Worm (Caenorhabditis elegans): Measurements from ENCODE around the gene rde-4.
"Not testable (repeated sequence)": the region's sequence is repeated elsewhere in the genome, so short reads cannot be mapped to it uniquely, and the experiment has no call there.

rde-4 gene

DNA sequence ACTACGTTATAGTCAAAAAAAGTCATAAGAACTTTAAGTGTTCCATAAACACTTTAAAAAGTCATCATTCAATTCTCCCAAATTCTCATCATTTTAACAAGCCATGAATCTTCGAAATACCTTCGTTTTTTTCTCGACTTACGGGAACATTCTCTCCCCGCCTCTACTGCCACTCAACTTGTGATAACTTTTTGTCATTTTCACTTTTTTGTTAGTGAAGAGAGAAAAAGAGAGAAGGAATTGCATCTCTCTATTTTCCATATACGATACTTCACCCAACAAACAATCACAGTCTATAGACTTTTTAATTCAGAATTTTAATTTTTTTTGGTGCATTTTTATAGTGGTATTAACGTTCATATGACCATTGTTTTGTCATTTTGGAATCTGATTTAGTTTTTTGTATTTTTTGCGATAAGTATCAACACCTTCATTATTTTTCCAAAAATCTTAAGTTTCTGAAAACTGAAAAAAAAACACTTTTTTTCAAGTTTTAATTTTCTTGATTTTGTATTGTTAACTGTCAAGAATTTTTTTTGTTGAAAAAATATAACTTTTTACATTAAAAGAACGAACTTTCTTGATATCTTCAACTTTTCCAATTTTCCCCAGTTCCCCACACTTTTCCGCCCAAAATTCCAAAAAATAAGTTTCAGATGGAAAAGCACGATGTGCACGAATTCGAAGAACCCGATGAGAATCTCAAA is 20.2 kb upstream of the rde-4 start, which contains the start of gene Y70G10A.3:
Y70G10A.3 (plus strand) TSS at position 657 of the 707 bp plus-strand sequence.
- TF ChIP-seq skn-1 (tag; optimal IDR thresholded peaks at IDR 0.05) (no peak), R02D3.7 (tag; optimal IDR thresholded peaks at IDR 0.05) (no peak), nhr-11 (tag; optimal IDR thresholded peaks at IDR 0.05) (no peak), snpc-4 (tag; optimal IDR thresholded peaks at IDR 0.05) (no peak), mml-1 (tag; optimal IDR thresholded peaks at IDR 0.05) (no peak), ceh-28 (tag; optimal IDR thresholded peaks at IDR 0.05) (no peak), ceh-82 (tag; optimal IDR thresholded peaks at IDR 0.05) (no peak), sea-2 (GFP tag; optimal IDR thresholded peaks at IDR 0.05) (no peak), ceh-9 (tag; optimal IDR thresholded peaks at IDR 0.05) (no peak), egl-27 (tag; optimal IDR thresholded peaks at IDR 0.05) (no peak), fkh-2 (tag; optimal IDR thresholded peaks at IDR 0.05) (no peak), unc-62 (GFP tag; optimal IDR thresholded peaks at IDR 0.05) (no peak), nhr-237 (tag; optimal IDR thresholded peaks at IDR 0.05) (no peak), egl-5 (tag; optimal IDR thresholded peaks at IDR 0.05) (no peak), daf-12 (tag; optimal IDR thresholded peaks at IDR 0.05) (no peak), elt-1 (tag; optimal IDR thresholded peaks at IDR 0.05) (no peak), ZK546.5 (tag; optimal IDR thresholded peaks at IDR 0.05) (no peak), lin-39 (tag; optimal IDR thresholded peaks at IDR 0.05) (no peak), ztf-4 (tag; optimal IDR thresholded peaks at IDR 0.05) (no peak), ama-1 (optimal IDR thresholded peaks at IDR 0.05) (no peak)

DNA sequence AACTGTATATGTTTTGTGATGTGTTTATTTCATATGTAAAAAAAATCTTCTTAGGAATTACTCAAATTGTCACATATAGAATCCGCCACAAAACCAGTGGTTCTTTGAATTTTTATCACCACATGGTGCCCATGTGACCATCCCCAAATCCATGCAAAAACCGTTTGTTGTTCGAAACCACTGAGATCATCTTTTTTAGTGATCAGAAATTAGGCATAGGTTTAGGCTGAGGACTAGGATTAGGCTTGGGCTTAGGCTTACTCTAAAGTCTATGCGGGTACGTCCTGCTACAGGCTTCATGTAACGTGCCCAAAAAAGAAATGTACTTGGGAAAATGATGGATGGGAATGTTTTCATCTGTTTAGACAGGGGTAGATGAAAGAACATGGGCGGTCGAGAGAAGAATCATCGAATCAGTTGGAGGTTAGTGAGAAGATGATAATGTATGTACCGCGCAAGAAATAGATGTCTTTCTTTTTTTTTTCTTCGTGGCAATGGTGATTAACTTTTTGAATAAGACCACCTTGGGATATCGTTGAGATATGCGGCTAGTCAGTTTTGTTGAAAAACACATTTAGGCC is 17.9 kb upstream of the rde-4 start:
- peak in 1 of 3 experiments; percentile 61 for TF ChIP-seq elt-3 (tag; optimal IDR thresholded peaks at IDR 0.05)
- peak; percentile 37 for TF ChIP-seq ama-1 (optimal IDR thresholded peaks at IDR 0.05)
- peak; percentile 16 for TF ChIP-seq ztf-4 (tag; optimal IDR thresholded peaks at IDR 0.05)
- TF ChIP-seq nhr-43 (tag; optimal IDR thresholded peaks at IDR 0.05; ENCODE audit: poor library complexity, severe bottlenecking), result peak; percentile 9
- TF ChIP-seq nhr-237 (tag; optimal IDR thresholded peaks at IDR 0.05), result no peak
- no peak for TF ChIP-seq snpc-4 (tag; optimal IDR thresholded peaks at IDR 0.05)
- peak; percentile 25 for TF ChIP-seq nhr-25 (tag; optimal IDR thresholded peaks at IDR 0.05)

- no peak for TF ChIP-seq ceh-16 (tag; optimal IDR thresholded peaks at IDR 0.05)
- TF ChIP-seq egl-27 (tag; optimal IDR thresholded peaks at IDR 0.05), result no peak
- TF ChIP-seq ztf-4 (tag; optimal IDR thresholded peaks at IDR 0.05), result no peak
- TF ChIP-seq nhr-23 (tag; optimal IDR thresholded peaks at IDR 0.05), result no peak
- TF ChIP-seq eor-1 (tag; optimal IDR thresholded peaks at IDR 0.05), result no peak
- TF ChIP-seq nhr-77 (tag; optimal IDR thresholded peaks at IDR 0.05), result no peak
- TF ChIP-seq elt-3 (tag; optimal IDR thresholded peaks at IDR 0.05), result no peak
- TF ChIP-seq egl-5 (tag; optimal IDR thresholded peaks at IDR 0.05), result no peak
- TF ChIP-seq daf-12 (tag; optimal IDR thresholded peaks at IDR 0.05), result no peak
- TF ChIP-seq lin-39 (tag; optimal IDR thresholded peaks at IDR 0.05), result no peak
- TF ChIP-seq nfya-1 (tag; optimal IDR thresholded peaks at IDR 0.05; ENCODE audit: insufficient read depth), result no peak
- no peak for TF ChIP-seq snpc-4 (tag; optimal IDR thresholded peaks at IDR 0.05)
- no peak for TF ChIP-seq ceh-82 (tag; optimal IDR thresholded peaks at IDR 0.05)
- TF ChIP-seq elt-1 (tag; optimal IDR thresholded peaks at IDR 0.05), result no peak
- no peak for TF ChIP-seq nhr-76 (tag; optimal IDR thresholded peaks at IDR 0.05)
- no peak for TF ChIP-seq ZK546.5 (tag; optimal IDR thresholded peaks at IDR 0.05)
- TF ChIP-seq nhr-28 (tag; optimal IDR thresholded peaks at IDR 0.05), result no peak
- TF ChIP-seq lsy-12 (tag; optimal IDR thresholded peaks at IDR 0.05), result no peak
These were observed 15.5 kb upstream of the rde-4 start, which contains the start of gene paml-1 for ce11 chrIII:10233979-10234378. Gene paml-1 (minus strand): TSS chrIII:10234079.

ce11 chrIII:10231641-10232040 is 13.2 kb upstream of the rde-4 start:
- no peak for TF ChIP-seq tbx-2 (tag; optimal IDR thresholded peaks at IDR 0.05)

DNA sequence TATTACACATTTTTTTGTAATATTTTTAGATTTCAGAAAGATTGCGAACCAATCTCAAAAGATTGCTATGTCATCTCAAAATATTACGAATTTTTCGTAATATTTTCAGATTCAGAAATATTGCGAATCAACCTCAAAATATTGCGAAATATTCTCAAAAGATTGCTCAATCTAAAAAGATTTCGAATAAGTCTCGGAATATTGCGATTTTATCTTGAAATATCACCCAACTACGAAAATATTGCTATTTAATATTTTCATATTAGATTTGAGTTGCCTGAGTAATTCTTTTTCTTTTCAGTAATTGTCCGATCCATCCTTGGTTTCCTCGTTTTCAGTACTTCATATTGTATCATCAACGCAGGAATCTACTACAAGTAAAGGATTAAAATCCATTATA is 3.4 kb upstream of the rde-4 start, which contains the start of gene Y70G10A.4:
Y70G10A.4 (plus strand) TSS at position 301 of the 400 bp plus-strand sequence.
- not testable (repeated sequence) for TF ChIP-seq elt-2, elt-1, hmg-11 (tag; optimal IDR thresholded peaks at IDR 0.05)

Data from whole organism, L3 larva.